Fruit fly (Drosophila melanogaster) whole organism, wandering third instar larva: ENCODE results near the gene Atg3.

ENCODE experiments used
- HLH106 ChIP-seq: fragments of 200-800 bp; optimal IDR thresholded peaks from 3 replicates; lab custom pipeline; 2019; ENCODE audit warnings: missing biosample characterization, mild to moderate bottlenecking, missing genetic modification characterization, moderate library complexity
- OdsH ChIP-seq: fragments of 200-800 bp; sonication (Bioruptor generic); optimal IDR thresholded peaks from 2 replicates; lab custom pipeline; 2016; ENCODE audit warnings: missing biosample characterization, mild to moderate bottlenecking, missing genetic modification characterization
- br ChIP-seq: fragments of 200-800 bp; sonication (Bioruptor generic); optimal IDR thresholded peaks from 2 replicates; lab custom pipeline; 2016; ENCODE audit warnings: missing biosample characterization, missing genetic modification characterization
- h ChIP-seq: fragments of 200-800 bp; sonication (Bioruptor generic); optimal IDR thresholded peaks from 3 replicates; lab custom pipeline; 2016; ENCODE audit warnings: missing biosample characterization, mild to moderate bottlenecking, missing genetic modification characterization
- lola ChIP-seq: fragments of >200 bp; optimal IDR thresholded peaks from 2 replicates; lab custom pipeline; 2017; ENCODE audit warnings: missing biosample characterization, missing genetic modification characterization
- psq ChIP-seq: fragments of 200-800 bp; sonication (Bioruptor generic); optimal IDR thresholded peaks from 3 replicates; lab custom pipeline; 2017; ENCODE audit warnings: missing biosample characterization, mild to moderate bottlenecking, missing genetic modification characterization, moderate library complexity
- sage ChIP-seq: fragments of 200-800 bp; sonication (Bioruptor generic); optimal IDR thresholded peaks from 2 replicates; lab custom pipeline; 2016; ENCODE audit warnings: missing biosample characterization, mild to moderate bottlenecking, missing genetic modification characterization

- TF ChIP-seq HLH106 (tag; lab: Kevin White, UChicago), result no peak
- no peak for TF ChIP-seq br (GFP tag; lab: Kevin White, UChicago)
- TF ChIP-seq h (GFP tag; lab: Kevin White, UChicago), result no peak
- no peak for TF ChIP-seq OdsH
- no peak for TF ChIP-seq sage (GFP tag; lab: Kevin White, UChicago)
- no peak for TF ChIP-seq psq
- TF ChIP-seq lola (GFP tag; lab: Kevin White, UChicago), result no peak
Measured at dm6 chr3L:18789203-18790018, 40.9 kb downstream of the Atg3 start.
